Fruit fly (Drosophila melanogaster): Measurements from ENCODE around the gene CG14316.

The CG14316 gene

dm6 chr3R:18171983-18172967 is 20.4 kb downstream of the CG14316 start (continued):
- TF ChIP-seq Blimp-1 (GFP tag; optimal IDR thresholded peaks at IDR 0.05) = peak; percentile 91
- peak; percentile 93 for TF ChIP-seq nerfin-1 (tag; optimal IDR thresholded peaks at IDR 0.05)
- peak; percentile 77; the same call in 2 of the 3 replicates for TF ChIP-seq C15 (GFP tag; IDR thresholded peaks at IDR 0.05)
- no peak for TF ChIP-seq CG14860 (GFP tag; IDR thresholded peaks at IDR 0.05; ENCODE audit: partially characterized antibody)
- peak; percentile 61 for TF ChIP-seq emc (GFP tag; optimal IDR thresholded peaks at IDR 0.05)
- TF ChIP-seq Scr (GFP tag; IDR thresholded peaks at IDR 0.05; ENCODE audit: partially characterized antibody) = no peak
- peak; percentile 73 for TF ChIP-seq CG10565 (GFP tag; optimal IDR thresholded peaks at IDR 0.05)
- TF ChIP-seq CG10462 (GFP tag; optimal IDR thresholded peaks at IDR 0.05) = peak; percentile 93
- peak; percentile 60 for TF ChIP-seq CG8765 (GFP tag; IDR thresholded peaks at IDR 0.05)
- TF ChIP-seq CG10366 (GFP tag; IDR thresholded peaks at IDR 0.05) = peak; percentile 82
- peak; percentile 94 for TF ChIP-seq lmd (GFP tag; IDR thresholded peaks at IDR 0.05)
- TF ChIP-seq hb (GFP tag; IDR thresholded peaks at IDR 0.05; ENCODE audit: partially characterized antibody) = no peak
- peak; percentile 72 for TF ChIP-seq CG3838 (GFP tag; optimal IDR thresholded peaks at IDR 0.05)
- TF ChIP-seq Hr51 (GFP tag; optimal IDR thresholded peaks at IDR 0.05) = peak; percentile 84 to 95
- peak; percentile 94 for TF ChIP-seq zen (tag; optimal IDR thresholded peaks at IDR 0.05)
- TF ChIP-seq CG13287 (GFP tag; IDR thresholded peaks at IDR 0.05; ENCODE audit: partially characterized antibody) = no peak
- peak; percentile 90 for TF ChIP-seq fu2 (GFP tag; optimal IDR thresholded peaks at IDR 0.05)
- peak; percentile 94 for TF ChIP-seq org-1 (GFP tag; optimal IDR thresholded peaks at IDR 0.05)
- TF ChIP-seq zf30C (GFP tag; optimal IDR thresholded peaks at IDR 0.05) = peak; percentile 95
- peak; percentile 94 for TF ChIP-seq Xbp1 (GFP tag; optimal IDR thresholded peaks at IDR 0.05)
- peak in 1 of 3 experiments; percentile 85 for TF ChIP-seq Stat92E (GFP tag; optimal IDR thresholded peaks at IDR 0.05)
- peak; percentile 70 for TF ChIP-seq da (GFP tag; optimal IDR thresholded peaks at IDR 0.05)
- TF ChIP-seq CG9437 (GFP tag; optimal IDR thresholded peaks at IDR 0.05) = peak; percentile 92
- TF ChIP-seq CG14965 (GFP tag; optimal IDR thresholded peaks at IDR 0.05; ENCODE audit: borderline replicate concordance) = peak; percentile 70
- TF ChIP-seq Doc2 (GFP tag; IDR thresholded peaks at IDR 0.05) = peak; percentile 58; the same call in 1 of the 2 replicates
- TF ChIP-seq Meics (GFP tag; optimal IDR thresholded peaks at IDR 0.05) = peak; percentile 94
- peak; percentile 74 for TF ChIP-seq Lhr (GFP tag; optimal IDR thresholded peaks at IDR 0.05)
- peak; percentile 87 for TF ChIP-seq HLH3B (GFP tag; IDR thresholded peaks at IDR 0.05)
- TF ChIP-seq Ssrp (tag; optimal IDR thresholded peaks at IDR 0.05) = peak; percentile 98
- TF ChIP-seq CG11093 (GFP tag; IDR thresholded peaks at IDR 0.05) = peak; percentile 86
- TF ChIP-seq Bgb (GFP tag; IDR thresholded peaks at IDR 0.05; ENCODE audit: partially characterized antibody) = no peak
- TF ChIP-seq CG16815 (GFP tag; optimal IDR thresholded peaks at IDR 0.05) = peak; percentile 90
- no peak for TF ChIP-seq yki (optimal IDR thresholded peaks at IDR 0.05)
- peak; percentile 93 for TF ChIP-seq Ptx1 (GFP tag; IDR thresholded peaks at IDR 0.05)
- TF ChIP-seq HmgD (GFP tag; optimal IDR thresholded peaks at IDR 0.05) = peak; percentile 79
- peak; percentile 85 for TF ChIP-seq Bdp1 (GFP tag; optimal IDR thresholded peaks at IDR 0.05)
- peak; percentile 95 for TF ChIP-seq CG7839 (tag; optimal IDR thresholded peaks at IDR 0.05)
- no peak for TF ChIP-seq cad (GFP tag; optimal IDR thresholded peaks at IDR 0.05)
- peak; percentile 81 for TF ChIP-seq CG13123 (GFP tag; optimal IDR thresholded peaks at IDR 0.05)
- TF ChIP-seq CG13775 (GFP tag; optimal IDR thresholded peaks at IDR 0.05) = peak; percentile 94
- TF ChIP-seq E2f1 (GFP tag; IDR thresholded peaks at IDR 0.05) = peak; percentile 86
- TF ChIP-seq CG9727 (GFP tag; optimal IDR thresholded peaks at IDR 0.05) = peak; percentile 96
- TF ChIP-seq CG2875 (GFP tag; optimal IDR thresholded peaks at IDR 0.05) = peak; percentile 92
- TF ChIP-seq Oaz (GFP tag; IDR thresholded peaks at IDR 0.05) = peak; percentile 77
- peak; percentile 82 for TF ChIP-seq CG8281 (tag; optimal IDR thresholded peaks at IDR 0.05)
- peak; percentile 79 for TF ChIP-seq fd64A (GFP tag; optimal IDR thresholded peaks at IDR 0.05)
- TF ChIP-seq sisA (GFP tag; IDR thresholded peaks at IDR 0.05) = peak; percentile 91

Measured in whole organism, embryonic.